Worm (Caenorhabditis elegans): Measurements from ENCODE around the gene Y57A10A.31.

The Y57A10A.31 gene

DNA sequence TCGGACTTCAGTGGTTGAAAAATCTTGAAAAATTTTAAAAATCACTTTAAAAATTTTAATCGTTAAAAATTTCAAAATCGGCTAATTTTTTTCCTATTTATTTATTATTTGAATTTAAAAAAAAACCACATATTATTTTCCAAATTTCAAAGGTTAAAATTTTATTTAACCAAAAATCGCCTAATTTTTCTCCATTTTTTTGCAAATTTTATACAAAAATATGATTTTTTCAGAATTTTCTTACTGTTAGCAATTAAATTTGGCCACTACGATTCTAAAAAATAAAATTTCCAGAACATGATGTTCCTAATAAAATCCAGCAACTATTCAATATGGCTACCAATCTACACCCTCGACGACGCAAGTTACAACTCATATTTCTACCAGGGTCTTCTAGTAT, 43.4 kb downstream of the Y57A10A.31 start, which contains the start of gene sre-54:
Gene sre-54 (plus strand): TSS at position 301 of the 400 bp plus-strand sequence.
- TF ChIP-seq unc-62 (GFP tag; optimal IDR thresholded peaks at IDR 0.05) = no peak

DNA sequence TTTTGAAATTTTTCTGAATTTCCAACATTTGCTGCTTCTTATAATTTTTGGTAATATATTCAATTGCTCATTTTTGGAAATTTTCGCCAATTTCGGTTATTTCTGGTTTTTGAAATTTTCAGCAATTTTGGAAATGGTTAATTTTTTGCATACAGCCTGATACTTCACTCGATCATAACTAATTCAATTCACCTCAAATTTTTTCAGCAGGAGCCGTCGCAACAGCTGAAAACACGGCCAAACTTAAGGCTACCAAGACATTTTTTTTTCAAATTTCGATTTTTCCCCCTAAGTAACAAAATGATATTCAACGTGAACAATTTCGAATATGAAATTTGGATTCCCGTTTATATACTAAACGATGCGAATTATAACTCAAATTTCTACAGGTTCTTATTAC, 46.2 kb downstream of the Y57A10A.31 start, which contains the start of gene sre-52:
Gene sre-52 (plus strand): TSS at position 301 of the 400 bp plus-strand sequence.
- no peak for TF ChIP-seq unc-62 (GFP tag; optimal IDR thresholded peaks at IDR 0.05)

DNA sequence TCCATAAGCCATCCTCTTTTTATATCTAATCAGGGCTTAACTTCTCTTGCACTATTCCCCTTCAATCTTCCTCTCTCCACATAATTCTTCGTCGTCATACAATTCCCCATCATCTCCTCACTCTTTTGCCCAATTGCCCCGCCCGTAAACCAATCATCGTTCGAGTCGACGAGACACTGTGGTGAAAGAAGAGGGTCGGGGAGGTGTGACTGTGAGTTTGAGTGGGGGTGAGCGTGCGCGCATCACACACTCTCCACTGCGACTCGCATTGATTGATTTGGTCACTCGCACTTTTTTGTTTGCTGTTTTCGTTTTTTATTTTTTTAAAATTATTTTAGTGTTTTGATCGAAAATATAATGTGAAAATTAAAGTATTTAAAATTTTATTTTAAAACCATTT, 50.0 kb downstream of the Y57A10A.31 start:
- no peak for TF ChIP-seq unc-62 (GFP tag; optimal IDR thresholded peaks at IDR 0.05)

DNA sequence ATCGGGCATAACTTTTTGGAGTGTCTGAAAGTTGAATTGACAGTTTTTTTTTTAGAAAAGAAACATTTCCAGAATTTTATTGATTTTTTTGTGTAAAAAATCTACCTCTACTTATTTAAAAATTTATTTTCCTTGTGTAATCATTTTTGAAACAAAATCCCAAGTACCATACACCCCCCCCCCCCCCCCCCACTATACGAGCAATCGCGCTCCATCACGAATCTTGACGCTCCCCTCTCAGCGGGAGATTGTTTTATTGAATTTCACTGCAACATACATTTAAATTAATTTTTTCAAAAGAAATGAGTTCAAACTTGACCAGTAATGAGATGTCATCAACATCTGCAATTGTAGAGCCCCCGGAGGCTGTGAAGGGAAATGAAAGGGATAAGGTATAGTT, 50.5 kb downstream of the Y57A10A.31 start, which contains the start of gene sop-2:
Gene sop-2 (plus strand): TSS at position 301 of the 400 bp plus-strand sequence.
- no peak for TF ChIP-seq unc-62 (GFP tag; optimal IDR thresholded peaks at IDR 0.05)

DNA sequence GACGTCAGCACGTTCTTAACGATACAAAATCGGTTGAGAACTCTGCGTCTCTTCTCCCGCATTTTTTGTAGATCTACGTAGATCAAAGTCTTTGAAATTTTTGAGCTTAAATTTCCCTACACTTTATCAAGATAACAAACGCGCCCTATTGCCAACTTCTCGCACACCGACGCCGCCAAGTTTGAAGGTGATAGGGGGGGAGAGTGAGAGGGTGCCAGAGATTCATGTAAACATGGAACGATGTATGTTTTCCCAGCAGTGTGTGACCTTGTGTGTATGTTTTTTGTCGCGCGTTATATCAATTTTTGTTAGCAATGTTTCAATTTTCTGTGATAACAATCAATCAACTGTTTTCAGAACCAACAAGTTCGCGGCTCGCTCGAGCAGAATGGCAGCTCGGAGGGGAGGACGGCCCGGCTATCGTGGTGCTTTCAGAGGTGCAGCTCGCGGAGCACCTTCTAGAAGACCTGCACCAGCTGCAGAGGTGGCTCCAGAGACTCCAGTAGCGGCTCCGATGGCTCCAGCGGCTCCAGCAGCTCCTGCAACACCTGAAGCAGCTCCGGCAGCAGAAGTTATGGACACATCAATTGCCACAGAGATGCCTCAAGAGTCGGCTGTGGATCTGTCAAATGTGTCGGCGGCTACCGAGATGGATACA, 52.5 kb downstream of the Y57A10A.31 start:
- no peak for TF ChIP-seq unc-62 (GFP tag; optimal IDR thresholded peaks at IDR 0.05)

DNA sequence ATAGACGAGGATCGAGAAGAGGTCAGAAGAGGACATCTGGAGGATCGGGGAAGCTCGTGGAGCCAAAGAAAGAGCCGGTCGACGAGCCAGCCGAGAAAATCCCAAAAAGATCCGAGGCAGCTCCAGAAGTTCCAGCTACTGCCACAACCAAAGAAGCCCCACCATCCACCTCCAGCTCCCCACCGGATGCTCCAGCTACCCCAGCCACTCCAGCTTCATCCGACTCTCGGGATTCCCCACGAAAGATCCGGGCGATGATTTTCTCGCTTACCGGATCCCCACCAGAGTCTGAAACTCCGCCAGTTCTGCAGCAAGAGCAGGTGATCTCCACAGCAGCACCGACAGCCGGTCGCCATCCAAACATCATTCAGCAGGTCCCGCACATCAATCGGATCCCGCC, 53.7 kb downstream of the Y57A10A.31 start:
- no peak for TF ChIP-seq unc-62 (GFP tag; optimal IDR thresholded peaks at IDR 0.05)

DNA sequence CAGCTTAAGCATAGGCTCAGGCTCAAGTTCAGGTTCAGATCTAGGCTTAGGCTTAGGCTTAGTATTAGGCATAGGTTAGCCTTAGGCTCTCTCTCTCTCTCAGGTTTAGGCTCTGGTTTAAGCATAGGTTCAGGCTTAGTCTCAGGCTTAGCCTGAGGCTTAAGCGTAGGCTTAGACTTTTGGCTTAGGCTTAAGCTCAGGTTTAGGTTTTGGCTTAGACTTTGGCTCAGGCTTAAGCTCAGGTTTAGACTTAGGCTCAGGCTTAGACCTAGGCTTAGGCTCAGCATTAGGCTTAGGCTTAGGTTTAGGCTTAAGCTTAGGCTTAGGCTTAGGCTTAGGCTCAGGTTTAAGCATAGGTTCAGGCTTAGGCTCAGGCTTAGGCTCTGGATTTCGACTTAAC, 54.5 kb downstream of the Y57A10A.31 start:
- TF ChIP-seq unc-62 (GFP tag; optimal IDR thresholded peaks at IDR 0.05) = no peak

DNA sequence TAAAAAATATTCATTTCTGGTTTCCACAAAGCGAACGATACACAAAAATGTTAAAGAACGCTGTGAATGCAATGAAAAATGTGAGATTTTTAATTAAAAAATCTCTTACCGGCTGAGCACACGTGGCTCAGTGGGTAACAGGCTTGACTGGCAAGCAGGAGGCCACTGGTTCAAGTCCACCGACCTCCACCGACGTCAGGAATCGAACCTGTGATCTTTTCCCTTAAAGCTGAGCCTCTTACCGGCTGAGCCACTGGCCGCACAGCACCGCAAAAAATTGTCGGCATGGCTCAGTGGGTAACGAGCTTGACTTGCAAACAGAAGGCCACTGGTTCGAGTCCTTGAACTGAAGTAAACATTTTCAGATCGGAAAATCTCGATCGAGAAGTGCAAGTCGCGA, 55.6 kb downstream of the Y57A10A.31 start, which contains the start of gene C44C11.6:
Gene C44C11.6 (plus strand): TSS at position 23 of the 400 bp plus-strand sequence.
- no peak for TF ChIP-seq unc-62 (GFP tag; optimal IDR thresholded peaks at IDR 0.05)

DNA sequence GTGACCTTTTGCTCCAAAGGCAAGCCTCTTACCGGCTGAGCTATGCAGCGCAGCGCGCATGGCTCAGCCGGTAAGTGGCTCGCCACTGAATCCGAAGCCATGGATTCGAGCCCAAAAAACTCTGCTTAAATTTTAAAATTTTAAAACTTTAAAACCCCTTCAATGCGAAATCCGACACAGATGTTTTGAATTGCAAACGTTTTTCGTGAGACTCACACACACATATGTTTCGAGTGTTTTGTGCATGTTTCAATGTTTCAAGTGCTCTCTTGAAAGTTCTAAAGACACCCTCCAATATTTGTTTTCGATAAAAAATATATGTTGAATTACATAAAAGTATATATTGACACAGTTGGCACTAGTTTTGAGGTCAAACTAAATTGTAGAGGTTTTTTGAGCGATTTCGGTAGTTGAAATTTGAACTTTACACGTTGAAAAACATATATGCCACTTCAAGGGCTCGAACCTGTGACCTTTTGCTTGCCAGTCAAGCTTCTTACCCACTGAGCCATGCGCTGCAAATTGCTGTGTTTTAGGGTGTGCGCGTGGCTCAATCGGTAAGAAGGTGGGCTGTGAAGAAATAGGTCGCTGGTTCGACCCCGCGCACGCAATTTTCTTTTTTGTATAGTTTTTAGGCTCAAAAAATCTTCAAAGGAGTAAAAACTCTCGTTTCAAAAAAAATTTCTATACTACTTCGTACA, 57.3 kb downstream of the Y57A10A.31 start:
- TF ChIP-seq unc-62 (GFP tag; optimal IDR thresholded peaks at IDR 0.05) = no peak

DNA sequence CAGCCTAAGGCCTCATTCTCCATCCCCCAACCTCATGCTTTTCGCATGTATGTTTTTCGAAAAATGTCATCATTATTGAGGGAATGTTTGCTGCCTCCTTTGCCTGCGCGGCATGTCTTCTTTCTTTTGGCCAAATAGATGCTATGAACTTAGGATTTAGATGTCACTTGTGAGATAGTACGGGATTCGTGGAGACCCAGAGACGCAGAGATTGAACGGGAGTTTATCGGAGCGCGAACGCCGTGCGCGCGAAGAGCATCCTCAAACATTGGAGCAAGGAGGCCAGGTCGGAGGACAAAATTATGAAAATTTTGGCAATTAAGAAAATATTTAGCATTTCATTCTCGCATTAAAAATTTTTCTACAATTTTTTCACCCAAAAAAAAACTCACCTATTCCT, 59.8 kb downstream of the Y57A10A.31 start:
- no peak for TF ChIP-seq unc-62 (GFP tag; optimal IDR thresholded peaks at IDR 0.05)

DNA sequence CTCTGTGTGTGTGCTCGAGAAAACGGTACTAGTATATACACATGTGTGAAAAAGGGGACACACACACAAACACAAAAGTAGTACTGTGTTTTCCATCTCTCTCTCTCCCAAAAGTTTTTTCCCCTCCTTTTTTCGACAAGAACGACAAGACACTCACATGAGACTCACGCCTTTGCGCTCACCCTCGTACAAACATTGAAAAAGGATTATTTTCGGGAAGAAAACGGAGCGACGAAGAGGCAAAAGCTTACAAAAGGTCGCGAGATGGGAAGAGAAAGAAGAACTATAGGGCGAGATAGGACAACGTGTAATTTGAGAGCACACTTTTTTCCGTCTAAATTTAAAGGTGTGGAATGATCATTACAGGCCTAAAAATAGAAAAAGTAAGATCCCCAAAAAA, 60.7 kb downstream of the Y57A10A.31 start:
- TF ChIP-seq unc-62 (GFP tag; optimal IDR thresholded peaks at IDR 0.05) = no peak
